Worm (Caenorhabditis elegans) whole organism, L1 larva: ENCODE data around the gene F21D9.4.
"Not testable (repeated sequence)": the region's sequence is repeated elsewhere in the genome, so short reads cannot be mapped to it uniquely, and the experiment has no call there.

ENCODE experiments used
- C04F5.9 ChIP-seq: sonication (generic microtip); optimal IDR thresholded peaks from 2 replicates; lab custom pipeline; 2016; ENCODE audit warnings: missing genetic modification characterization, missing compliant biosample characterization
- C16A3.4 ChIP-seq: fragments of 150-350 bp; optimal IDR thresholded peaks from 2 replicates; lab custom pipeline; 2014; ENCODE audit warnings: missing biosample characterization, missing genetic modification characterization
- C34B4.2 ChIP-seq: sonication (generic microtip); optimal IDR thresholded peaks from 2 replicates; lab custom pipeline; 2017; ENCODE audit warnings: mild to moderate bottlenecking, missing genetic modification characterization, missing compliant biosample characterization
- aha-1 ChIP-seq: fragments of 150-350 bp; optimal IDR thresholded peaks from 2 replicates; lab custom pipeline; 2014; ENCODE audit warnings: missing biosample characterization, missing genetic modification characterization
- aly-2 ChIP-seq: fragments of 150-350 bp; optimal IDR thresholded peaks from 2 replicates; lab custom pipeline; 2014; ENCODE audit warnings: missing biosample characterization, missing genetic modification characterization
- blmp-1 ChIP-seq: fragments of 150-350 bp; optimal IDR thresholded peaks from 2 replicates; lab custom pipeline; 2014; ENCODE audit warnings: missing biosample characterization, missing genetic modification characterization
- ceh-63 ChIP-seq: fragments of 200-800 bp; sonication (Bioruptor generic); optimal IDR thresholded peaks from 2 replicates; lab custom pipeline; 2018; ENCODE audit warnings: mild to moderate bottlenecking, missing genetic modification characterization, missing compliant biosample characterization
- ceh-8 ChIP-seq: fragments of 200-800 bp; sonication (Bioruptor generic); optimal IDR thresholded peaks from 2 replicates; lab custom pipeline; 2018; ENCODE audit warnings: mild to moderate bottlenecking, missing genetic modification characterization, moderate library complexity, missing compliant biosample characterization
- ces-1 ChIP-seq: fragments of 150-350 bp; optimal IDR thresholded peaks from 2 replicates; lab custom pipeline; 2014; ENCODE audit warnings: missing biosample characterization, missing genetic modification reagents, missing genetic modification characterization
- dpl-1 ChIP-seq, 3 experiments: fragments of 150-350 bp in 2 of 3; sonication (generic microtip) in 1 of 3; optimal IDR thresholded peaks; 2 replicates each; lab custom pipeline; 2014 to 2017; ENCODE audit warnings: missing biosample characterization in 3 of 3, missing genetic modification characterization in 3 of 3, missing genetic modification reagents in 3 of 3
- dsc-1 ChIP-seq: sonication (generic microtip); optimal IDR thresholded peaks from 2 replicates; lab custom pipeline; 2016; ENCODE audit warnings: mild to moderate bottlenecking, missing genetic modification characterization, missing compliant biosample characterization
- elt-2 ChIP-seq: sonication (generic microtip); optimal IDR thresholded peaks from 2 replicates; lab custom pipeline; 2016; ENCODE audit warnings: missing genetic modification characterization, mild to moderate bottlenecking, inconsistent platforms, missing compliant biosample characterization, missing genetic modification reagents
- elt-3 ChIP-seq, 6 experiments: fragments of 150-350 bp in 1 of 6; sonication (generic microtip); optimal IDR thresholded peaks; 2 replicates each; lab custom pipeline; 2017 to 2018; ENCODE audit warnings: missing biosample characterization in 6 of 6, missing genetic modification characterization in 6 of 6, inconsistent platforms in 1 of 6
- fkh-10 ChIP-seq: sonication (generic microtip); optimal IDR thresholded peaks from 2 replicates; lab custom pipeline; 2017; ENCODE audit warnings: missing biosample characterization, missing genetic modification reagents, missing genetic modification characterization
- fkh-4 ChIP-seq: sonication (generic microtip); optimal IDR thresholded peaks from 2 replicates; lab custom pipeline; 2016; ENCODE audit warnings: missing compliant biosample characterization, missing genetic modification characterization, borderline replicate concordance
- fos-1 ChIP-seq: fragments of 150-350 bp; optimal IDR thresholded peaks from 2 replicates; lab custom pipeline; 2014; ENCODE audit warnings: missing biosample characterization, missing genetic modification characterization
- grh-1 ChIP-seq: fragments of 200-800 bp; sonication (Bioruptor generic); IDR thresholded peaks from 2 replicates; pipeline ENCODE4 v1.3.6; 2022; ENCODE audit warnings: missing genetic modification reagents, missing genetic modification characterization, missing compliant biosample characterization
- isw-1 ChIP-seq: fragments of 200-800 bp; sonication (Bioruptor generic); IDR thresholded peaks from 2 replicates; pipeline ENCODE4 v1.3.6; 2022; ENCODE audit warnings: missing genetic modification characterization, missing compliant biosample characterization
- lin-15B ChIP-seq: fragments of 150-350 bp; sonication (generic microtip); optimal IDR thresholded peaks from 3 replicates; lab custom pipeline; 2014; ENCODE audit warnings: missing biosample characterization, missing genetic modification characterization
- mab-9 ChIP-seq: fragments of 200-800 bp; sonication (Bioruptor generic); IDR thresholded peaks from 2 replicates; pipeline ENCODE4 v1.3.6; 2022; ENCODE audit warnings: missing genetic modification reagents, missing genetic modification characterization, missing compliant biosample characterization
- mdl-1 ChIP-seq, 2 experiments: fragments of 150-350 bp; optimal IDR thresholded peaks; 2 replicates each; lab custom pipeline; 2014 to 2017; ENCODE audit warnings: missing biosample characterization in 2 of 2, missing genetic modification characterization in 2 of 2, inconsistent platforms in 1 of 2
- nhr-19 ChIP-seq: fragments of 200-800 bp; sonication (Bioruptor generic); conservative IDR thresholded peaks from 2 replicates; pipeline ENCODE4 v1.3.6; 2022; ENCODE audit warnings: missing genetic modification characterization, missing compliant biosample characterization
- nhr-20 ChIP-seq: sonication (generic microtip); optimal IDR thresholded peaks from 2 replicates; lab custom pipeline; 2016; ENCODE audit warnings: mild to moderate bottlenecking, missing genetic modification characterization, missing compliant biosample characterization
- nhr-76 ChIP-seq: sonication (generic microtip); optimal IDR thresholded peaks from 2 replicates; lab custom pipeline; 2017; ENCODE audit warnings: missing biosample characterization, missing genetic modification characterization
- nhr-85 ChIP-seq: sonication (generic microtip); peaks from one replicate; lab custom pipeline; 2016; ENCODE audit warnings: missing genetic modification characterization, inconsistent platforms, missing compliant biosample characterization
- nhr-90 ChIP-seq: sonication (generic microtip); optimal IDR thresholded peaks from 2 replicates; lab custom pipeline; 2016; ENCODE audit warnings: mild to moderate bottlenecking, missing genetic modification characterization, missing compliant biosample characterization; ENCODE audit not compliant: poor library complexity
- pax-3 ChIP-seq: fragments of 200-800 bp; sonication (Bioruptor generic); optimal IDR thresholded peaks from 2 replicates; lab custom pipeline; 2018; ENCODE audit warnings: mild to moderate bottlenecking, missing genetic modification characterization, moderate library complexity, missing compliant biosample characterization
- rnt-1 ChIP-seq: sonication (generic microtip); optimal IDR thresholded peaks from 2 replicates; lab custom pipeline; 2016; ENCODE audit warnings: mild to moderate bottlenecking, missing genetic modification characterization, moderate library complexity, missing compliant biosample characterization
- snpc-4 ChIP-seq: fragments of 150-350 bp; optimal IDR thresholded peaks from 2 replicates; lab custom pipeline; 2014; ENCODE audit warnings: missing biosample characterization, missing genetic modification characterization
- sox-4 ChIP-seq: sonication (generic microtip); optimal IDR thresholded peaks from 2 replicates; lab custom pipeline; 2016; ENCODE audit warnings: missing genetic modification characterization, missing compliant biosample characterization
- sup-37 ChIP-seq: fragments of 200-800 bp; sonication (Bioruptor generic); optimal IDR thresholded peaks from 2 replicates; lab custom pipeline; 2018; ENCODE audit warnings: mild to moderate bottlenecking, missing genetic modification characterization, missing compliant biosample characterization
- swsn-7 ChIP-seq: sonication (generic microtip); optimal IDR thresholded peaks from 2 replicates; lab custom pipeline; 2016; ENCODE audit warnings: missing genetic modification characterization, missing compliant biosample characterization
- tbx-2 ChIP-seq: sonication (generic microtip); optimal IDR thresholded peaks from 2 replicates; lab custom pipeline; 2016; ENCODE audit warnings: missing genetic modification characterization, missing compliant biosample characterization

Gene F21D9.4

ce11 chrV:19259403-19259802 lies 5.8 kb downstream of the F21D9.4 start:
- no peak for TF ChIP-seq ceh-8 (GFP tag; lab: Kevin White, UChicago)

ce11 chrV:19260686-19261085 lies 7.1 kb downstream of the F21D9.4 start:
- TF ChIP-seq fkh-10 = no peak
- no peak for TF ChIP-seq grh-1 (GFP tag; lab: Robert Waterston, UW)
- TF ChIP-seq snpc-4 (tag; lab: Kevin White, UChicago) = no peak
- TF ChIP-seq dsc-1 (tag; lab: Kevin White, UChicago) = no peak
- TF ChIP-seq elt-3 (tag; optimal IDR thresholded peaks at IDR 0.05; lab: Kevin White, UChicago) = no peak
- TF ChIP-seq elt-2 (tag; lab: Kevin White, UChicago) = no peak
- TF ChIP-seq sup-37 (GFP tag; lab: Kevin White, UChicago) = no peak
- no peak for TF ChIP-seq lin-15B (tag; lab: Kevin White, UChicago)
- TF ChIP-seq sox-4 (tag; lab: Kevin White, UChicago) = no peak
- TF ChIP-seq nhr-85 = no peak
- no peak for TF ChIP-seq ces-1 (GFP tag; lab: Kevin White, UChicago)
- TF ChIP-seq fkh-4 (tag; lab: Kevin White, UChicago) = no peak
- TF ChIP-seq nhr-90 (tag; lab: Kevin White, UChicago) = no peak
- no peak for TF ChIP-seq rnt-1
- TF ChIP-seq swsn-7 = no peak
- no peak for TF ChIP-seq aly-2

- TF ChIP-seq blmp-1 (tag; lab: Kevin White, UChicago) (no peak), nhr-20 (tag; lab: Kevin White, UChicago) (no peak)
Observed at ce11 chrV:19262349-19262748, 8.7 kb downstream of the F21D9.4 start, which contains the start of gene F21D9.2. TSS of gene F21D9.2 (minus strand) at chrV:19262449.

ce11 chrV:19264148-19264547 lies 10.5 kb downstream of the F21D9.4 start, which contains the start of gene F21D9.1:
TSS of gene F21D9.1 (plus strand) at chrV:19264448.
- not testable (repeated sequence) for TF ChIP-seq nhr-76, fos-1, fkh-4 (tag; lab: Kevin White, UChicago)

- TF ChIP-seq pax-3 (tag; lab: Kevin White, UChicago) (no peak), nhr-19 (GFP tag; lab: Robert Waterston, UW) (no peak), C34B4.2 (no peak), C04F5.9 (tag; lab: Kevin White, UChicago) (no peak)
Observed at ce11 chrV:19276354-19276753, 22.7 kb downstream of the F21D9.4 start.

ce11 chrV:19278488-19278887 lies 24.9 kb downstream of the F21D9.4 start:
- TF ChIP-seq dpl-1 (GFP tag; optimal IDR thresholded peaks at IDR 0.05; lab: Kevin White, UChicago) (no peak), blmp-1 (tag; lab: Kevin White, UChicago) (no peak), swsn-7 (no peak), mdl-1 (tag; optimal IDR thresholded peaks at IDR 0.05; lab: Kevin White, UChicago) (no peak), sup-37 (GFP tag; lab: Kevin White, UChicago) (no peak), ceh-8 (GFP tag; lab: Kevin White, UChicago) (no peak), elt-2 (tag; lab: Kevin White, UChicago) (no peak), C16A3.4 (tag; lab: Kevin White, UChicago) (no peak), fos-1 (tag; lab: Kevin White, UChicago) (no peak), snpc-4 (tag; lab: Kevin White, UChicago) (no peak), tbx-2 (tag; lab: Kevin White, UChicago) (no peak), ceh-63 (GFP tag; lab: Kevin White, UChicago) (no peak), aha-1 (tag; lab: Kevin White, UChicago) (no peak), C34B4.2 (no peak), isw-1 (GFP tag; lab: Robert Waterston, UW) (no peak), mab-9 (GFP tag; lab: Robert Waterston, UW) (no peak), fkh-10 (no peak)
